Worm (Caenorhabditis elegans) whole organism, young adult: ENCODE results near the gene npr-11.

Experiments used
- F10E7.11 ChIP-seq: sonication (generic microtip); optimal IDR thresholded peaks from 2 replicates; lab custom pipeline; 2017; ENCODE audit warnings: mild to moderate bottlenecking, missing genetic modification characterization, moderate library complexity, missing compliant biosample characterization
- F22D6.2 ChIP-seq: sonication (generic microtip); optimal IDR thresholded peaks from 2 replicates; lab custom pipeline; 2016; ENCODE audit warnings: mild to moderate bottlenecking, missing genetic modification characterization, missing compliant biosample characterization
- F23B12.7 ChIP-seq: sonication (generic microtip); optimal IDR thresholded peaks from 2 replicates; lab custom pipeline; 2017; ENCODE audit warnings: missing genetic modification characterization, mild to moderate bottlenecking, missing compliant biosample characterization, antibody characterized with exemption, moderate library complexity; ENCODE audit not compliant: insufficient read depth
- K12H6.12 ChIP-seq: fragments of 200-800 bp; sonication (Bioruptor generic); optimal IDR thresholded peaks from 2 replicates; lab custom pipeline; 2018; ENCODE audit warnings: mild to moderate bottlenecking, missing genetic modification characterization, missing compliant biosample characterization
- Y56A3A.18 ChIP-seq: fragments of 200-800 bp; sonication (Bioruptor generic); IDR thresholded peaks from 2 replicates; pipeline ENCODE4 v1.3.6; 2022; ENCODE audit warnings: missing genetic modification reagents, missing genetic modification characterization, missing compliant biosample characterization
- Y95B8A.8 ChIP-seq: fragments of 200-800 bp; sonication (Bioruptor generic); IDR thresholded peaks from 2 replicates; pipeline ENCODE4 v1.3.6; 2022; ENCODE audit warnings: missing genetic modification reagents, missing genetic modification characterization, missing compliant biosample characterization
- ZK185.1 ChIP-seq: sonication (generic microtip); optimal IDR thresholded peaks from 2 replicates; lab custom pipeline; 2016; ENCODE audit warnings: mild to moderate bottlenecking, missing genetic modification characterization, missing compliant biosample characterization; ENCODE audit not compliant: poor library complexity, severe bottlenecking
- aptf-2 ChIP-seq: fragments of 200-800 bp; sonication (Bioruptor generic); conservative IDR thresholded peaks from 2 replicates; pipeline ENCODE4 v1.3.6; 2022; ENCODE audit warnings: missing genetic modification reagents, missing genetic modification characterization, missing compliant biosample characterization
- athp-1 ChIP-seq: sonication (generic microtip); optimal IDR thresholded peaks from 2 replicates; lab custom pipeline; 2017; ENCODE audit warnings: mild to moderate bottlenecking, missing genetic modification characterization, missing compliant biosample characterization
- attf-3 ChIP-seq: fragments of 200-800 bp; sonication (Bioruptor generic); conservative IDR thresholded peaks from 2 replicates; pipeline ENCODE4 v1.3.6; 2022; ENCODE audit warnings: missing genetic modification reagents, missing genetic modification characterization, missing compliant biosample characterization
- attf-6 ChIP-seq: fragments of 200-800 bp; sonication (Bioruptor generic); IDR thresholded peaks from 2 replicates; pipeline ENCODE4 v1.3.6; 2022; ENCODE audit warnings: missing genetic modification reagents, missing genetic modification characterization, missing compliant biosample characterization
- bed-2 ChIP-seq: fragments of 200-800 bp; sonication (Bioruptor generic); IDR thresholded peaks from 2 replicates; pipeline ENCODE4 v1.3.6; 2022; ENCODE audit warnings: missing genetic modification reagents, missing genetic modification characterization, missing compliant biosample characterization
- cebp-1 ChIP-seq, 2 experiments: fragments of 200-800 bp in 1 of 2; sonication (Bioruptor generic) in 1 of 2; sonication (generic microtip) in 1 of 2; IDR thresholded peaks in 1 of 2; optimal IDR thresholded peaks in 1 of 2; 2 replicates each; pipeline versions ENCODE4 v1.3.6 to Lab custom; 2017 to 2022; ENCODE audit warnings: missing compliant biosample characterization in 2 of 2, missing genetic modification characterization in 2 of 2, mild to moderate bottlenecking in 1 of 2, missing genetic modification reagents in 1 of 2, moderate library complexity in 1 of 2
- die-1 ChIP-seq: sonication (generic microtip); optimal IDR thresholded peaks from 2 replicates; lab custom pipeline; 2016; ENCODE audit warnings: missing genotype, mild to moderate bottlenecking, missing genetic modification characterization, missing compliant biosample characterization
- dox-1 ChIP-seq: fragments of 200-800 bp; sonication (Bioruptor generic); IDR thresholded peaks from 2 replicates; pipeline ENCODE4 v1.3.6; 2022; ENCODE audit warnings: missing genetic modification reagents, missing genetic modification characterization, missing compliant biosample characterization
- egl-44 ChIP-seq: fragments of 200-800 bp; sonication (Bioruptor generic); IDR thresholded peaks from 2 replicates; pipeline ENCODE4 v1.3.6; 2022; ENCODE audit warnings: missing genetic modification reagents, missing genetic modification characterization, missing compliant biosample characterization
- ekl-4 ChIP-seq: fragments of 200-800 bp; sonication (Bioruptor generic); IDR thresholded peaks from 2 replicates; pipeline ENCODE4 v1.3.6; 2022; ENCODE audit warnings: missing genetic modification reagents, missing genetic modification characterization, missing compliant biosample characterization
- ets-4 ChIP-seq: fragments of 200-800 bp; sonication (Bioruptor generic); optimal IDR thresholded peaks from 2 replicates; lab custom pipeline; 2018; ENCODE audit warnings: mild to moderate bottlenecking, missing genetic modification characterization, missing compliant biosample characterization
- gei-17 ChIP-seq: fragments of 200-800 bp; sonication (Bioruptor generic); optimal IDR thresholded peaks from 2 replicates; lab custom pipeline; 2018; ENCODE audit warnings: mild to moderate bottlenecking, missing genetic modification characterization, missing compliant biosample characterization
- him-1 ChIP-seq: sonication (generic microtip); optimal IDR thresholded peaks from 2 replicates; lab custom pipeline; 2016; ENCODE audit warnings: missing genotype, missing genetic modification reagents, missing genetic modification characterization, missing compliant biosample characterization
- hmg-1.2 ChIP-seq: fragments of 200-800 bp; sonication (Bioruptor generic); IDR thresholded peaks from 2 replicates; pipeline ENCODE4 v1.3.6; 2022; ENCODE audit warnings: missing genetic modification reagents, missing genetic modification characterization, missing compliant biosample characterization
- hrde-1 ChIP-seq: sonication (generic microtip); optimal IDR thresholded peaks from 2 replicates; lab custom pipeline; 2016; ENCODE audit warnings: missing genetic modification characterization, mild to moderate bottlenecking, missing compliant biosample characterization, moderate library complexity, missing genotype, missing genetic modification reagents, borderline replicate concordance
- let-526 ChIP-seq: fragments of 200-800 bp; sonication (Bioruptor generic); IDR thresholded peaks from 2 replicates; pipeline ENCODE4 v1.3.6; 2022; ENCODE audit warnings: missing genetic modification reagents, missing genetic modification characterization, missing compliant biosample characterization
- let-607 ChIP-seq, 2 experiments: fragments of 200-800 bp in 1 of 2; sonication (Bioruptor generic) in 1 of 2; sonication (generic microtip) in 1 of 2; optimal IDR thresholded peaks; 2 replicates each; lab custom pipeline; 2016 to 2018; ENCODE audit warnings: mild to moderate bottlenecking in 2 of 2, missing compliant biosample characterization in 2 of 2, missing genetic modification characterization in 2 of 2, moderate library complexity in 2 of 2, missing genotype in 1 of 2
- lin-35 ChIP-seq, 3 experiments: fragments of 150-350 bp in 2 of 3; sonication (generic microtip) in 1 of 3; optimal IDR thresholded peaks; 2 replicates each; lab custom pipeline; 2014 to 2018; ENCODE audit warnings: missing biosample characterization in 3 of 3, missing genetic modification characterization in 3 of 3, missing genetic modification reagents in 3 of 3
- lir-1 ChIP-seq: fragments of 200-800 bp; sonication (Bioruptor generic); conservative IDR thresholded peaks from 2 replicates; pipeline ENCODE4 v1.3.6; 2022; ENCODE audit warnings: missing genetic modification reagents, missing genetic modification characterization, missing compliant biosample characterization
- madf-10 ChIP-seq: sonication (generic microtip); optimal IDR thresholded peaks from 2 replicates; lab custom pipeline; 2016; ENCODE audit warnings: mild to moderate bottlenecking, missing genetic modification characterization, missing compliant biosample characterization
- mel-28 ChIP-seq: sonication (generic microtip); optimal IDR thresholded peaks from 2 replicates; lab custom pipeline; 2016; ENCODE audit warnings: borderline replicate concordance, mild to moderate bottlenecking, missing genetic modification characterization, missing compliant biosample characterization
- mxl-1 ChIP-seq: sonication (generic microtip); optimal IDR thresholded peaks from 2 replicates; lab custom pipeline; 2016; ENCODE audit warnings: missing genetic modification characterization, missing compliant biosample characterization
- nhr-120 ChIP-seq: fragments of 200-800 bp; sonication (Bioruptor generic); IDR thresholded peaks from 2 replicates; pipeline ENCODE4 v1.3.6; 2022; ENCODE audit warnings: missing genetic modification characterization, missing compliant biosample characterization
- nhr-80 ChIP-seq: sonication (generic microtip); optimal IDR thresholded peaks from 2 replicates; lab custom pipeline; 2016; ENCODE audit warnings: missing genetic modification characterization, missing compliant biosample characterization
- pbrm-1 ChIP-seq: fragments of 200-800 bp; sonication (Bioruptor generic); IDR thresholded peaks from 2 replicates; pipeline ENCODE4 v1.3.6; 2022; ENCODE audit warnings: missing genetic modification reagents, missing genetic modification characterization, missing compliant biosample characterization
- pha-4 ChIP-seq: fragments of 150-350 bp; sonication (generic microtip); optimal IDR thresholded peaks from 2 replicates; lab custom pipeline; 2014; ENCODE audit warnings: missing biosample characterization, missing genetic modification reagents, missing genetic modification characterization
- sea-2 ChIP-seq: fragments of 200-800 bp; sonication (Bioruptor generic); IDR thresholded peaks from 2 replicates; pipeline ENCODE4 v1.3.6; 2022; ENCODE audit warnings: missing genetic modification characterization, missing compliant biosample characterization
- snpc-4 ChIP-seq, 5 experiments: fragments of 150-350 bp in 1 of 5; sonication (generic microtip) in 4 of 5; optimal IDR thresholded peaks; 2 replicates each; lab custom pipeline; 2014 to 2018; ENCODE audit warnings: missing genetic modification characterization in 5 of 5, missing biosample characterization in 3 of 5, antibody characterized with exemption in 2 of 5, mild to moderate bottlenecking in 2 of 5, missing compliant biosample characterization in 2 of 5, missing genotype in 2 of 5, moderate library complexity in 2 of 5, missing genetic modification reagents in 1 of 5
- tbp1 ChIP-seq: fragments of 200-800 bp; sonication (Bioruptor generic); optimal IDR thresholded peaks from 2 replicates; lab custom pipeline; 2018; ENCODE audit warnings: mild to moderate bottlenecking, missing genetic modification characterization, missing compliant biosample characterization
- unc-62 ChIP-seq: fragments of 150-350 bp; optimal IDR thresholded peaks from 2 replicates; lab custom pipeline; 2014; ENCODE audit warnings: missing biosample characterization, missing genetic modification reagents, missing genetic modification characterization
- zim-3 ChIP-seq: sonication (generic microtip); optimal IDR thresholded peaks from 2 replicates; lab custom pipeline; 2017; ENCODE audit warnings: mild to moderate bottlenecking, missing genetic modification characterization, moderate library complexity, missing compliant biosample characterization
- ztf-25 ChIP-seq: fragments of 200-800 bp; sonication (Bioruptor generic); IDR thresholded peaks from 2 replicates; pipeline ENCODE4 v1.3.6; 2022; ENCODE audit warnings: missing genetic modification reagents, missing genetic modification characterization, missing compliant biosample characterization
- ztf-3 ChIP-seq: fragments of 200-800 bp; sonication (Bioruptor generic); optimal IDR thresholded peaks from 2 replicates; lab custom pipeline; 2018; ENCODE audit warnings: mild to moderate bottlenecking, missing genetic modification characterization, missing compliant biosample characterization

Gene npr-11

ce11 chrX:1294607-1295303 is 39.3 kb upstream of the npr-11 start, which contains the start of gene dop-4:
dop-4 (plus strand) TSS chrX:1295253.
- no peak for TF ChIP-seq hmg-1.2 (GFP tag; lab: Robert Waterston, UW)
- TF ChIP-seq pbrm-1 = no peak
- TF ChIP-seq lin-35 (GFP tag; optimal IDR thresholded peaks at IDR 0.05; lab: Kevin White, UChicago) = no peak
- no peak for TF ChIP-seq ztf-3 (GFP tag; lab: Kevin White, UChicago)
- no peak for TF ChIP-seq egl-44 (GFP tag; lab: Robert Waterston, UW)
- TF ChIP-seq snpc-4 (GFP tag; optimal IDR thresholded peaks at IDR 0.05; lab: Kevin White, UChicago) = no peak
- no peak for TF ChIP-seq snpc-4 (tag; optimal IDR thresholded peaks at IDR 0.05; lab: Kevin White, UChicago)
- no peak for TF ChIP-seq F10E7.11

DNA sequence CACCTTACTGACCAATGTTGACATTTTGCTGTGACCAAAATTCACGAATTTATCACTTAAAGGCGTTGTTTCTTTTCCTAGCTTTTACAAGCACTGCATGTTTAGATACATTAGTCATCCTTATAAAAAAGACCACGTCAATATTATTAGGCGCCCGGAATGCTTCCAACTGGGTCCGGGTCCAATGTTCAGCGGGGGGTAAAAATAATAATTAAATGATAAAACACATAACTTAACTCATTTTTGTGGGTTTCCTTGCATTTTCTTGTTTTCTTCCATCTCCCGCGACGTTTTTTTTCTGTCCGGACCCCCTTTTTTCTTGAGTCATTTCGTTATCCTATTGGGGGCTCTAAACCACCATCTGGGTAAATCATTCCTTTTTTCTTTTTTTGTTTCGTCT is 38.0 kb upstream of the npr-11 start:
- TF ChIP-seq ekl-4 (GFP tag; lab: Robert Waterston, UW) (no peak), mxl-1 (tag; lab: Kevin White, UChicago) (no peak), ztf-3 (GFP tag; lab: Kevin White, UChicago) (no peak), madf-10 (tag; lab: Kevin White, UChicago) (no peak), hrde-1 (no peak), gei-17 (no peak), athp-1 (tag; lab: Kevin White, UChicago) (no peak)

DNA sequence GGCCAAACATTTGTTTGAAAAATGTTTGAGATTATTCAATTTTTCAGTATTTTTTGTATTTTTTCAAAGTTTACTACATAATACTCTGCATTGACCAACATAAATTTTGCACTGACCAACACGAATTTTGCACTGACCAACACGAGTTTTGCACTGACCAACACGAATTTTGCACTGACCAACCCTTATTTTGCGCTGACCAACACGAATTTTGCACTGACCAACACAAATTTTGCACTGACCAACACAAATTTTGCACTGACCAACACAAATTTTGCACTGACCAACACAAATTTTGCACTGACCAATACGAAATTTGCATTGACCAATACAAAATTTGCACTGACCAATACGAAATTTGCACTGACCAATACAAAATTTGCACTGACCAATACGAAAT is 37.4 kb upstream of the npr-11 start:
- TF ChIP-seq let-526 (no peak), him-1 (tag; lab: Kevin White, UChicago) (peak; percentile 87)

ce11 chrX:1272539-1272938 is 17.1 kb upstream of the npr-11 start, which contains the start of gene C52B11.5:
C52B11.5 (plus strand) TSS chrX:1272788.
- peak; percentile 76; the same call in 1 of the 2 replicates for TF ChIP-seq Y56A3A.18 (GFP tag; lab: Robert Waterston, UW)
- peak; percentile 61 to 77 for TF ChIP-seq let-607 (tag; optimal IDR thresholded peaks at IDR 0.05; lab: Kevin White, UChicago)
- TF ChIP-seq aptf-2 (GFP tag; lab: Robert Waterston, UW) = no peak
- TF ChIP-seq zim-3 (tag; lab: Kevin White, UChicago) = no peak
- TF ChIP-seq attf-3 (GFP tag; lab: Robert Waterston, UW) = no peak
- TF ChIP-seq sea-2 (GFP tag; lab: Robert Waterston, UW) = no peak
- no peak for TF ChIP-seq snpc-4 (GFP tag; optimal IDR thresholded peaks at IDR 0.05; lab: Kevin White, UChicago)
- TF ChIP-seq snpc-4 (tag; optimal IDR thresholded peaks at IDR 0.05; lab: Kevin White, UChicago) = peak in 1 of 4 experiments; percentile 13
- no peak for TF ChIP-seq lin-35 (GFP tag; optimal IDR thresholded peaks at IDR 0.05; lab: Kevin White, UChicago)
- TF ChIP-seq dox-1 (GFP tag; lab: Robert Waterston, UW) = peak; percentile 70; the same call in 1 of the 2 replicates
- TF ChIP-seq attf-6 (GFP tag; lab: Robert Waterston, UW) = no peak
- peak; percentile 79 for TF ChIP-seq unc-62 (GFP tag; lab: Kevin White, UChicago)
- TF ChIP-seq tbp1 (GFP tag; lab: Kevin White, UChicago) = peak; percentile 44
- TF ChIP-seq F10E7.11 = no peak
- no peak for TF ChIP-seq nhr-120 (GFP tag; lab: Robert Waterston, UW)
- TF ChIP-seq ZK185.1 = no peak
- peak; percentile 70 for TF ChIP-seq pha-4 (tag; lab: Kevin White, UChicago)
- no peak for TF ChIP-seq die-1 (tag; lab: Kevin White, UChicago)
- peak; percentile 19 for TF ChIP-seq F23B12.7
- no peak for TF ChIP-seq bed-2 (GFP tag; lab: Robert Waterston, UW)
- TF ChIP-seq ztf-25 (GFP tag; lab: Robert Waterston, UW) = no peak
- 0 out of 2 replicates have a peak, but pooled peaks have one; percentile 28 for TF ChIP-seq lir-1 (GFP tag; lab: Robert Waterston, UW)
- TF ChIP-seq ets-4 = peak; percentile 72
- TF ChIP-seq cebp-1 (GFP tag; IDR thresholded peaks at IDR 0.05; lab: Robert Waterston, UW) = peak; percentile 78; the same call in 1 of the 2 replicates
- peak; percentile 92 for TF ChIP-seq cebp-1 (tag; optimal IDR thresholded peaks at IDR 0.05; lab: Kevin White, UChicago)
- TF ChIP-seq mel-28 (tag; lab: Kevin White, UChicago) = no peak
- no peak for TF ChIP-seq K12H6.12
- no peak for TF ChIP-seq F22D6.2 (tag; lab: Kevin White, UChicago)
- no peak for TF ChIP-seq Y95B8A.8 (GFP tag; lab: Robert Waterston, UW)
- TF ChIP-seq nhr-80 (tag; lab: Kevin White, UChicago) = peak; percentile 98
